Worm (Caenorhabditis elegans): Measurements from ENCODE around the gene srsx-17.

srsx-17 gene

DNA sequence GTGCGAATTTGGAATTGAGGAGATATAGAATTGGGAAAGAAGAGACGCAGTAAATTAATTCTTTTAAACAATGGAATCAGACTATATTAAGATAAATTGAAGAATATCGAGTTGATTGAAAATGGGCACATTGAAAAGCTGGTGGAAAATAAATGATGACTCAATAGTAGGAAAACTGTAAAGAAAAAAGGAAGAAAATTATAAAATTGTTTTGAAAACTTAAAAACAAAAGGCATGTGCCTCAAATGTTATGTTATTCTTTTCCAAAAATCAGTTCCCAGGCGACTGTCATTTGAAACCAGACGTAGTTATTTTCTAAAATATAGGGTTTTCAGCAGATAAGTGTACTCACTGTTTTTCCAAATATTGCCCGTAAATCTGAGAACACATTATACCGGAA, 7.6 kb upstream of the srsx-17 start, which contains the start of gene C04E6.12:
Gene C04E6.12 (minus strand): TSS at position 101 of the 400 bp plus-strand sequence.
- TF ChIP-seq fax-1 (tag; optimal IDR thresholded peaks at IDR 0.05) = no peak
- no peak for TF ChIP-seq pat-9 (tag; optimal IDR thresholded peaks at IDR 0.05)
- no peak for TF ChIP-seq nhr-11 (tag; optimal IDR thresholded peaks at IDR 0.05)
- no peak for TF ChIP-seq gmeb-2 (tag; optimal IDR thresholded peaks at IDR 0.05)
- no peak for TF ChIP-seq ama-1 (optimal IDR thresholded peaks at IDR 0.05)
- TF ChIP-seq ceh-9 (tag; optimal IDR thresholded peaks at IDR 0.05) = no peak
- no peak for TF ChIP-seq ceh-2 (tag; optimal IDR thresholded peaks at IDR 0.05)
- no peak for TF ChIP-seq sdc-2 (tag; optimal IDR thresholded peaks at IDR 0.05)
- no peak for TF ChIP-seq npax-4 (tag; optimal IDR thresholded peaks at IDR 0.05)
- no peak for TF ChIP-seq K02D7.2 (tag; optimal IDR thresholded peaks at IDR 0.05)
- TF ChIP-seq eyg-1 (tag; optimal IDR thresholded peaks at IDR 0.05) = no peak
- TF ChIP-seq F13H6.1 (tag; optimal IDR thresholded peaks at IDR 0.05) = no peak
- no peak for TF ChIP-seq ceh-19 (GFP tag; optimal IDR thresholded peaks at IDR 0.05)
- no peak for TF ChIP-seq hlh-30 (tag; optimal IDR thresholded peaks at IDR 0.05; ENCODE audit: insufficient read depth)
- no peak for TF ChIP-seq ahr-1 (tag; optimal IDR thresholded peaks at IDR 0.05)

DNA sequence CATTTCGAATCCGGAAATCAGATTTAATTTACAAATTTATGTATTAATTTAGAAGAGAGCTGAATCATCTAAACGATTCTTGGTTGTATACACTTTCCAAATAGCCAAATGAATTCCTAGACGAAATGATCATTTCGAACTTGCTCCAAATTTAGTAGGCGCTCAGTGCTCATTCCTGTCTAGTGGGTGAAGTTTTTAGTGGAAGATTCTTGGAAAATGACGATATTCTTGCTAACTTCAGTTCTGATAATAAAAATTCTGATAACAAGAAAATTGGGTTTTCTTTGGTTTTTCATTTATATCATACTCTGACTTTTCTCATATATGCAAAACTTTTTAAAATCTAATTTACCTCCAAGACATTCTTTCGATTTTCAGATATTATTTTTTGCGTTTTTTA, 5.7 kb upstream of the srsx-17 start:
- TF ChIP-seq F13H6.1 (tag; optimal IDR thresholded peaks at IDR 0.05) = no peak
- no peak for TF ChIP-seq elt-4 (tag; optimal IDR thresholded peaks at IDR 0.05)
- no peak for TF ChIP-seq npax-4 (tag; optimal IDR thresholded peaks at IDR 0.05)
- TF ChIP-seq K02D7.2 (tag; optimal IDR thresholded peaks at IDR 0.05) = no peak
- no peak for TF ChIP-seq ceh-24 (tag; optimal IDR thresholded peaks at IDR 0.05)
- no peak for TF ChIP-seq unc-55 (GFP tag; optimal IDR thresholded peaks at IDR 0.05)
- no peak for TF ChIP-seq ceh-18 (tag; optimal IDR thresholded peaks at IDR 0.05)
- no peak for TF ChIP-seq nfya-1 (tag; optimal IDR thresholded peaks at IDR 0.05)
- no peak for TF ChIP-seq ceh-30 (tag; optimal IDR thresholded peaks at IDR 0.05)
- no peak for TF ChIP-seq ceh-31 (tag; optimal IDR thresholded peaks at IDR 0.05)

DNA sequence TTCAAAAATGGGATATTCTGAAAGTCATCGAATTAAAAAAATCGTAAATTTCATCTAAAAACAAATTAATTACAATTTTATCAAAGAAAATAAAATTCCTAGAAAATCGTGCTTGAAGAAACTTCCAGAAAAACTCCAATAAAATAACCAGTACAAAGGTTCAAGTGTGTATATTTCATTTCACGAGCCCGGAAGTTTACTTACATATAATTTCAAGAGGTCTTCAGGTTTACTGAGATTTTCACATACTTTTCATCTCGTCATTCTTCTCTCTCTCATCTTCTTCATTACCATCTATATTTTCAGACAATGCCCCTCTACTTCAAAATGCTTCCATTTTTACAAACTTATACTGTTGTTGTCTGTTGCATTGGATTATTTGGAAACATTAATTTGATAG, 5.2 kb upstream of the srsx-17 start, which contains the start of gene srsx-18:
Gene srsx-18 (plus strand): TSS at position 301 of the 400 bp plus-strand sequence.
- no peak for TF ChIP-seq pha-2 (tag; optimal IDR thresholded peaks at IDR 0.05)

DNA sequence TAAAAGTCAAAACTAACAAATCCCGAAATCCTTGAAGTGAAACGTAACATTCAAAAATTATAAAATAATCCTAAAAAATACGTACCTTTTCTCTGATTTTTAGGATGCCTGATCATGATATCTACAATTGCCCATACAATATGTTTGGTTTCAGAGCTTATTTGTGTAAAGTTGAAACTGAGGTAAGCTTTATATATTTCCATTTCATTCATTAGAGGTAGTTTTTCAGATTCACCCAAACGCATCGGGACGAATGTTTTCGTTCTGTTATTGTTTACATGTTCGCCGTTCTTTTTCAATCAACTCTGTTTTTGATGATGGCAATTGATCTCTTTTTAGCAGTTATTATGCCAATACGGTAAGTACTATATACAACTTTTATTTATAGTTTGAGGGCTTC, 559 bp downstream of the srsx-17 start:
- TF ChIP-seq mec-3 (tag; optimal IDR thresholded peaks at IDR 0.05; ENCODE audit: borderline replicate concordance) = no peak
- no peak for TF ChIP-seq sox-2 (GFP tag; IDR thresholded peaks at IDR 0.05)
- no peak for TF ChIP-seq hlh-30 (tag; optimal IDR thresholded peaks at IDR 0.05; ENCODE audit: insufficient read depth)

DNA sequence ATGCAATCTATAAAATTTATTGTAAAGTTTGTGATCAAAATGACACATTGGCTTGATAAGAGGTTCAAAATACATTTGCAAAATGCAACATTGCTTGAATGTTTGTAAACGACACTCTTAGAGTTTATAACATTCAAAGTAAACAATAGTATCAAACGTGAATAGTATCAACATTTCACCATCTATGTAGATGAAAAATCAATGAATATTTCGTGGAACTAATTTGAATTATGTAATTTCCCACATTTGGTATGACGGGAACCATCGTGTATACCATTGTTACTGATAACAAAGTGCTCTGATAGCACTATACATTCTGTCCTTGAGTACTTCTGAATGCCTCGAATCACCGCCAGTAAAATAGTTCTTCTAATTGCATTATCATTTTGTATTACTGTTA, 3.1 kb downstream of the srsx-17 start, which contains the start of gene galt-1:
Gene galt-1 (plus strand): TSS at position 318 of the 400 bp plus-strand sequence.
- no peak for TF ChIP-seq mec-3 (tag; optimal IDR thresholded peaks at IDR 0.05; ENCODE audit: borderline replicate concordance)
- TF ChIP-seq tbx-7 (tag; optimal IDR thresholded peaks at IDR 0.05) = no peak
- TF ChIP-seq elt-2 (tag; optimal IDR thresholded peaks at IDR 0.05) = peak; percentile 55
- no peak for TF ChIP-seq unc-86 (tag; optimal IDR thresholded peaks at IDR 0.05)
- no peak for TF ChIP-seq unc-3 (GFP tag; conservative IDR thresholded peaks at IDR 0.05)
- TF ChIP-seq unc-3 (tag; optimal IDR thresholded peaks at IDR 0.05) = no peak

DNA sequence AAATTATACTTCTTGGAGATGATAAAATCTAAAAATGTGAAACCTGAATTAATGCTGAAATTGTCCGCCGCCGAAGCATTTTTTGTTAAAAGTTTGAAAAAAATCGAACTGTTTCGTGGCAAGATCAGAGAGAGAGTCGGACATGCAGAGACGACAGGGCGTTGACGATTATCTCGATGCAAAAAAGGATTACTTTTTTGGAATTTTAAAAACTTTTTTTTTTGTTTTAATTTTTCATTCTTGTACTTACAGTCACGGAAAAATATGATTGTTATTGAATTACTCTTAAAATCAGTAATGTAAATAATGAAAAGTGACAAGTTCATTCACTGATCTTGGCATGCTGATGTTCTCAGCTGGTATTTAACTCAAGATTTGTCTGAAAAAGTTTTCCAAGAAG, 9.2 kb downstream of the srsx-17 start, which contains the start of the genes M03F8.5 and M03F8.7:
Gene M03F8.5 (minus strand): TSS at position 101 of the 400 bp plus-strand sequence.
Gene M03F8.7 (plus strand): TSS at position 249 of the 400 bp plus-strand sequence.
- TF ChIP-seq ztf-16 (tag; optimal IDR thresholded peaks at IDR 0.05) = no peak
- TF ChIP-seq hlh-30 (tag; optimal IDR thresholded peaks at IDR 0.05; ENCODE audit: insufficient read depth) = no peak
- no peak for TF ChIP-seq K02D7.2 (tag; optimal IDR thresholded peaks at IDR 0.05)
- no peak for TF ChIP-seq K09A11.1 (tag; optimal IDR thresholded peaks at IDR 0.05; ENCODE audit: insufficient read depth)
- no peak for TF ChIP-seq ceh-24 (tag; optimal IDR thresholded peaks at IDR 0.05)
- no peak for TF ChIP-seq hlh-6 (tag; optimal IDR thresholded peaks at IDR 0.05)
- TF ChIP-seq nhr-11 (tag; optimal IDR thresholded peaks at IDR 0.05) = no peak
- TF ChIP-seq madf-2 (tag; optimal IDR thresholded peaks at IDR 0.05) = no peak
- no peak for TF ChIP-seq hlh-13 (GFP tag; optimal IDR thresholded peaks at IDR 0.05)
- TF ChIP-seq pat-9 (tag; optimal IDR thresholded peaks at IDR 0.05) = no peak
- no peak for TF ChIP-seq ceh-34 (tag; optimal IDR thresholded peaks at IDR 0.05)
- no peak for TF ChIP-seq elt-2 (tag; optimal IDR thresholded peaks at IDR 0.05)
- no peak for TF ChIP-seq sox-2 (GFP tag; IDR thresholded peaks at IDR 0.05)
